Worm (Caenorhabditis elegans) whole organism, young adult: ENCODE measurements around the gene M01F1.9.
A peak's percentile ranks its signal among the peaks of the same experiment; 100 is the strongest.

ENCODE experiments used
- B0035.1 ChIP-seq: sonication (generic microtip); optimal IDR thresholded peaks from 2 replicates; lab custom pipeline; 2016; ENCODE audit warnings: missing genetic modification characterization, mild to moderate bottlenecking, missing compliant biosample characterization, missing genotype, missing genetic modification reagents
- F10E7.11 ChIP-seq: sonication (generic microtip); optimal IDR thresholded peaks from 2 replicates; lab custom pipeline; 2017; ENCODE audit warnings: mild to moderate bottlenecking, missing genetic modification characterization, moderate library complexity, missing compliant biosample characterization
- F23B12.7 ChIP-seq: sonication (generic microtip); optimal IDR thresholded peaks from 2 replicates; lab custom pipeline; 2017; ENCODE audit warnings: missing genetic modification characterization, mild to moderate bottlenecking, missing compliant biosample characterization, antibody characterized with exemption, moderate library complexity; ENCODE audit not compliant: insufficient read depth
- F39B2.1 ChIP-seq: fragments of 200-800 bp; sonication (Bioruptor generic); IDR thresholded peaks from 2 replicates; pipeline ENCODE4 v1.3.6; 2022; ENCODE audit warnings: missing genetic modification reagents, missing genetic modification characterization, missing compliant biosample characterization
- F49E8.2 ChIP-seq: sonication (generic microtip); optimal IDR thresholded peaks from 3 replicates; lab custom pipeline; 2017; ENCODE audit warnings: missing genetic modification characterization, mild to moderate bottlenecking, missing compliant biosample characterization, antibody characterized with exemption, moderate library complexity; ENCODE audit not compliant: insufficient read depth
- K12H6.12 ChIP-seq: fragments of 200-800 bp; sonication (Bioruptor generic); optimal IDR thresholded peaks from 2 replicates; lab custom pipeline; 2018; ENCODE audit warnings: mild to moderate bottlenecking, missing genetic modification characterization, missing compliant biosample characterization
- T07F8.4 ChIP-seq: sonication (generic microtip); optimal IDR thresholded peaks from 2 replicates; lab custom pipeline; 2016; ENCODE audit warnings: mild to moderate bottlenecking, missing genetic modification characterization, moderate library complexity, missing compliant biosample characterization
- Y53G8AR.9 ChIP-seq: fragments of 200-800 bp; sonication (Bioruptor generic); conservative IDR thresholded peaks from 2 replicates; pipeline ENCODE4 v1.3.6; 2022; ENCODE audit warnings: missing genetic modification reagents, missing genetic modification characterization, missing compliant biosample characterization
- Y56A3A.18 ChIP-seq: fragments of 200-800 bp; sonication (Bioruptor generic); IDR thresholded peaks from 2 replicates; pipeline ENCODE4 v1.3.6; 2022; ENCODE audit warnings: missing genetic modification reagents, missing genetic modification characterization, missing compliant biosample characterization
- Y79H2A.3 ChIP-seq: fragments of 200-800 bp; sonication (Bioruptor generic); conservative IDR thresholded peaks from 2 replicates; pipeline ENCODE4 v1.3.6; 2022; ENCODE audit warnings: missing genetic modification reagents, missing genetic modification characterization, missing compliant biosample characterization
- ZK185.1 ChIP-seq: sonication (generic microtip); optimal IDR thresholded peaks from 2 replicates; lab custom pipeline; 2016; ENCODE audit warnings: mild to moderate bottlenecking, missing genetic modification characterization, missing compliant biosample characterization; ENCODE audit not compliant: poor library complexity, severe bottlenecking
- ama-1 ChIP-seq, 3 experiments: fragments of 150-350 bp in 1 of 3; sonication (generic microtip) in 2 of 3; optimal IDR thresholded peaks; 2 replicates each; lab custom pipeline; 2014 to 2018; ENCODE audit warnings: missing biosample characterization in 2 of 3, missing genetic modification characterization in 2 of 3, missing genetic modification reagents in 2 of 3
- aptf-2 ChIP-seq: fragments of 200-800 bp; sonication (Bioruptor generic); conservative IDR thresholded peaks from 2 replicates; pipeline ENCODE4 v1.3.6; 2022; ENCODE audit warnings: missing genetic modification reagents, missing genetic modification characterization, missing compliant biosample characterization
- aptf-3 ChIP-seq: fragments of 200-800 bp; sonication (Bioruptor generic); IDR thresholded peaks from 2 replicates; pipeline ENCODE4 v1.3.6; 2022; ENCODE audit warnings: missing genetic modification characterization, missing compliant biosample characterization
- attf-6 ChIP-seq: fragments of 200-800 bp; sonication (Bioruptor generic); IDR thresholded peaks from 2 replicates; pipeline ENCODE4 v1.3.6; 2022; ENCODE audit warnings: missing genetic modification reagents, missing genetic modification characterization, missing compliant biosample characterization
- bed-1 ChIP-seq: fragments of 200-800 bp; sonication (Bioruptor generic); IDR thresholded peaks from 2 replicates; pipeline ENCODE4 v1.3.6; 2022; ENCODE audit warnings: missing genetic modification reagents, missing genetic modification characterization, missing compliant biosample characterization
- ceh-40 ChIP-seq: fragments of 200-800 bp; sonication (Bioruptor generic); IDR thresholded peaks from 2 replicates; pipeline ENCODE4 v1.3.6; 2022; ENCODE audit warnings: missing genetic modification characterization, missing compliant biosample characterization
- ceh-91 ChIP-seq: fragments of 200-800 bp; sonication (Bioruptor generic); IDR thresholded peaks from 2 replicates; pipeline ENCODE4 v1.3.6; 2022; ENCODE audit warnings: missing genetic modification reagents, missing genetic modification characterization, missing compliant biosample characterization
- die-1 ChIP-seq: sonication (generic microtip); optimal IDR thresholded peaks from 2 replicates; lab custom pipeline; 2016; ENCODE audit warnings: missing genotype, mild to moderate bottlenecking, missing genetic modification characterization, missing compliant biosample characterization
- efl-1 ChIP-seq: fragments of 150-350 bp; optimal IDR thresholded peaks from 2 replicates; lab custom pipeline; 2014; ENCODE audit warnings: missing biosample characterization, missing genetic modification reagents, missing genetic modification characterization
- egrh-3 ChIP-seq: fragments of 200-800 bp; sonication (Bioruptor generic); IDR thresholded peaks from 2 replicates; pipeline ENCODE4 v1.3.6; 2022; ENCODE audit warnings: missing genetic modification reagents, missing genetic modification characterization, missing compliant biosample characterization
- ekl-4 ChIP-seq: fragments of 200-800 bp; sonication (Bioruptor generic); IDR thresholded peaks from 2 replicates; pipeline ENCODE4 v1.3.6; 2022; ENCODE audit warnings: missing genetic modification reagents, missing genetic modification characterization, missing compliant biosample characterization
- ets-4 ChIP-seq: fragments of 200-800 bp; sonication (Bioruptor generic); optimal IDR thresholded peaks from 2 replicates; lab custom pipeline; 2018; ENCODE audit warnings: mild to moderate bottlenecking, missing genetic modification characterization, missing compliant biosample characterization
- hlh-26 ChIP-seq: fragments of 200-800 bp; sonication (Bioruptor generic); conservative IDR thresholded peaks from 2 replicates; pipeline ENCODE4 v1.3.6; 2022; ENCODE audit warnings: missing genetic modification reagents, missing genetic modification characterization, missing compliant biosample characterization
- hmg-20 ChIP-seq: fragments of 200-800 bp; sonication (Bioruptor generic); IDR thresholded peaks from 2 replicates; pipeline ENCODE4 v1.3.6; 2022; ENCODE audit warnings: missing genetic modification reagents, missing genetic modification characterization, missing compliant biosample characterization
- hsf-1 ChIP-seq: fragments of 200-800 bp; sonication (Bioruptor generic); IDR thresholded peaks from 2 replicates; pipeline ENCODE4 v1.3.6; 2022; ENCODE audit warnings: missing genetic modification reagents, missing genetic modification characterization, missing compliant biosample characterization
- lin-40 ChIP-seq: sonication (generic microtip); optimal IDR thresholded peaks from 2 replicates; lab custom pipeline; 2016; ENCODE audit warnings: missing genetic modification characterization, mild to moderate bottlenecking, missing compliant biosample characterization, missing genotype, missing genetic modification reagents
- lin-54 ChIP-seq: fragments of 200-800 bp; sonication (Bioruptor generic); optimal IDR thresholded peaks from 2 replicates; lab custom pipeline; 2018; ENCODE audit warnings: mild to moderate bottlenecking, missing genetic modification characterization, missing compliant biosample characterization
- madf-6 ChIP-seq: fragments of 200-800 bp; sonication (Bioruptor generic); IDR thresholded peaks from 2 replicates; pipeline ENCODE4 v1.3.6; 2022; ENCODE audit warnings: missing genetic modification reagents, missing genetic modification characterization, missing compliant biosample characterization
- madf-8 ChIP-seq: fragments of 200-800 bp; sonication (Bioruptor generic); conservative IDR thresholded peaks from 2 replicates; pipeline ENCODE4 v1.3.6; 2022; ENCODE audit warnings: missing genetic modification reagents, missing genetic modification characterization, missing compliant biosample characterization
- mcd-1 ChIP-seq: fragments of 200-800 bp; sonication (Bioruptor generic); IDR thresholded peaks from 2 replicates; pipeline ENCODE4 v1.3.6; 2022; ENCODE audit warnings: missing genetic modification reagents, missing genetic modification characterization, missing compliant biosample characterization
- mxl-1 ChIP-seq: sonication (generic microtip); optimal IDR thresholded peaks from 2 replicates; lab custom pipeline; 2016; ENCODE audit warnings: missing genetic modification characterization, missing compliant biosample characterization
- nfya-2 ChIP-seq: fragments of 200-800 bp; sonication (Bioruptor generic); IDR thresholded peaks from 2 replicates; pipeline ENCODE4 v1.3.6; 2022; ENCODE audit warnings: missing genetic modification reagents, missing genetic modification characterization, missing compliant biosample characterization
- nhr-27 ChIP-seq: fragments of 200-800 bp; sonication (Bioruptor generic); optimal IDR thresholded peaks from 2 replicates; lab custom pipeline; 2018; ENCODE audit warnings: mild to moderate bottlenecking, missing genetic modification characterization, moderate library complexity, missing compliant biosample characterization
- nhr-80 ChIP-seq: sonication (generic microtip); optimal IDR thresholded peaks from 2 replicates; lab custom pipeline; 2016; ENCODE audit warnings: missing genetic modification characterization, missing compliant biosample characterization
- pha-4 ChIP-seq: fragments of 150-350 bp; sonication (generic microtip); optimal IDR thresholded peaks from 2 replicates; lab custom pipeline; 2014; ENCODE audit warnings: missing biosample characterization, missing genetic modification reagents, missing genetic modification characterization
- rcor-1 ChIP-seq: fragments of 200-800 bp; sonication (Bioruptor generic); IDR thresholded peaks from 2 replicates; pipeline ENCODE4 v1.3.6; 2022; ENCODE audit warnings: missing genetic modification reagents, missing genetic modification characterization, missing compliant biosample characterization
- rec-8 ChIP-seq, 2 experiments: sonication (generic microtip); optimal IDR thresholded peaks; 2 replicates each; lab custom pipeline; 2016; ENCODE audit warnings: mild to moderate bottlenecking in 2 of 2, missing genetic modification characterization in 2 of 2, missing genetic modification reagents in 2 of 2, missing genotype in 2 of 2, missing biosample characterization in 1 of 2, missing compliant biosample characterization in 1 of 2, moderate library complexity in 1 of 2
- rpc-1 ChIP-seq, 2 experiments: fragments of 150-350 bp in 1 of 2; sonication (generic microtip) in 1 of 2; optimal IDR thresholded peaks; 2 replicates each; lab custom pipeline; 2014 to 2018; ENCODE audit warnings: missing biosample characterization in 1 of 2, missing genetic modification characterization in 1 of 2, missing genetic modification reagents in 1 of 2, missing genotype in 1 of 2
- sptf-2 ChIP-seq: fragments of 200-800 bp; sonication (Bioruptor generic); optimal IDR thresholded peaks from 2 replicates; lab custom pipeline; 2018; ENCODE audit warnings: mild to moderate bottlenecking, missing genetic modification characterization, missing compliant biosample characterization
- tbp1 ChIP-seq: fragments of 200-800 bp; sonication (Bioruptor generic); optimal IDR thresholded peaks from 2 replicates; lab custom pipeline; 2018; ENCODE audit warnings: mild to moderate bottlenecking, missing genetic modification characterization, missing compliant biosample characterization
- xnd-1 ChIP-seq: sonication (generic microtip); optimal IDR thresholded peaks from 2 replicates; lab custom pipeline; 2016; ENCODE audit warnings: missing genotype, missing genetic modification reagents, missing genetic modification characterization, missing compliant biosample characterization
- zfh-2 ChIP-seq: fragments of 200-800 bp; sonication (Bioruptor generic); conservative IDR thresholded peaks from 2 replicates; pipeline ENCODE4 v1.3.6; 2022; ENCODE audit warnings: missing genetic modification reagents, missing genetic modification characterization, missing compliant biosample characterization
- zim-3 ChIP-seq: sonication (generic microtip); optimal IDR thresholded peaks from 2 replicates; lab custom pipeline; 2017; ENCODE audit warnings: mild to moderate bottlenecking, missing genetic modification characterization, moderate library complexity, missing compliant biosample characterization
- ztf-26 ChIP-seq: sonication (generic microtip); optimal IDR thresholded peaks from 2 replicates; lab custom pipeline; 2017; ENCODE audit warnings: missing genetic modification characterization, missing compliant biosample characterization
- ztf-28 ChIP-seq: fragments of 200-800 bp; sonication (Bioruptor generic); IDR thresholded peaks from 2 replicates; pipeline ENCODE4 v1.3.6; 2022; ENCODE audit warnings: missing genetic modification reagents, missing genetic modification characterization, missing compliant biosample characterization
- ztf-3 ChIP-seq: fragments of 200-800 bp; sonication (Bioruptor generic); optimal IDR thresholded peaks from 2 replicates; lab custom pipeline; 2018; ENCODE audit warnings: mild to moderate bottlenecking, missing genetic modification characterization, missing compliant biosample characterization

Gene M01F1.9

ce11 chrIII:3471403-3472053, 27.3 kb downstream of the M01F1.9 start, which contains the start of gene rsu-1 (continued):
- TF ChIP-seq aptf-2 (no peak), ztf-26 (tag; lab: Kevin White, UChicago) (no peak), F39B2.1 (GFP tag; lab: Robert Waterston, UW) (no peak), lin-54 (GFP tag; lab: Kevin White, UChicago) (peak; percentile 15), hsf-1 (GFP tag; lab: Robert Waterston, UW) (no peak), sptf-2 (GFP tag; lab: Kevin White, UChicago) (no peak), attf-6 (GFP tag; lab: Robert Waterston, UW) (no peak), F49E8.2 (tag; lab: Kevin White, UChicago) (no peak), mxl-1 (tag; lab: Kevin White, UChicago) (no peak), pha-4 (tag; lab: Kevin White, UChicago) (no peak), ama-1 (optimal IDR thresholded peaks at IDR 0.05; lab: Kevin White, UChicago) (no peak), ama-1 (GFP tag; optimal IDR thresholded peaks at IDR 0.05; lab: Kevin White, UChicago) (no peak), aptf-3 (GFP tag; lab: Robert Waterston, UW) (no peak), rcor-1 (GFP tag; lab: Robert Waterston, UW) (no peak), egrh-3 (GFP tag; lab: Robert Waterston, UW) (0 out of 2 replicates have a peak, but pooled peaks have one; percentile 18), tbp1 (no peak), die-1 (tag; lab: Kevin White, UChicago) (no peak), ceh-40 (GFP tag; lab: Robert Waterston, UW) (no peak), zim-3 (tag; lab: Kevin White, UChicago) (no peak), mcd-1 (GFP tag; lab: Robert Waterston, UW) (no peak), K12H6.12 (tag; lab: Kevin White, UChicago) (no peak), ztf-3 (GFP tag; lab: Kevin White, UChicago) (no peak), ztf-28 (GFP tag; lab: Robert Waterston, UW) (no peak), bed-1 (GFP tag; lab: Robert Waterston, UW) (no peak), nfya-2 (GFP tag; lab: Robert Waterston, UW) (no peak), nhr-27 (no peak), xnd-1 (tag; lab: Kevin White, UChicago) (no peak), rec-8 (tag; optimal IDR thresholded peaks at IDR 0.05; lab: Kevin White, UChicago) (no peak), hlh-26 (no peak), T07F8.4 (tag; lab: Kevin White, UChicago) (no peak), Y56A3A.18 (GFP tag; lab: Robert Waterston, UW) (peak; percentile 28; the same call in 1 of the 2 replicates), nhr-80 (peak; percentile 58), ekl-4 (GFP tag; lab: Robert Waterston, UW) (no peak), lin-40 (tag; lab: Kevin White, UChicago) (peak; percentile 50), zfh-2 (GFP tag; lab: Robert Waterston, UW) (no peak), hmg-20 (no peak), Y79H2A.3 (no peak), F10E7.11 (tag; lab: Kevin White, UChicago) (no peak), rpc-1 (optimal IDR thresholded peaks at IDR 0.05; lab: Kevin White, UChicago) (no peak), rpc-1 (tag; optimal IDR thresholded peaks at IDR 0.05; lab: Kevin White, UChicago) (no peak)

ce11 chrIII:3470973-3471372, 27.9 kb downstream of the M01F1.9 start:
- no peak for TF ChIP-seq ZK185.1 (tag; lab: Kevin White, UChicago)
- TF ChIP-seq lin-40 (tag; lab: Kevin White, UChicago): no peak
- no peak for TF ChIP-seq die-1 (tag; lab: Kevin White, UChicago)
- no peak for TF ChIP-seq B0035.1
- TF ChIP-seq ceh-40 (GFP tag; lab: Robert Waterston, UW): no peak
- TF ChIP-seq pha-4 (tag; lab: Kevin White, UChicago): no peak
- TF ChIP-seq madf-6: peak; percentile 81
- no peak for TF ChIP-seq F23B12.7 (tag; lab: Kevin White, UChicago)
- TF ChIP-seq ets-4 (GFP tag; lab: Kevin White, UChicago): no peak
- TF ChIP-seq ceh-91 (GFP tag; lab: Robert Waterston, UW): no peak
- peak; percentile 58 for TF ChIP-seq efl-1 (GFP tag; lab: Kevin White, UChicago)
- TF ChIP-seq madf-8: peak; percentile 70
- TF ChIP-seq Y53G8AR.9 (GFP tag; lab: Robert Waterston, UW): no peak
